Fruit fly (Drosophila melanogaster) Kc167 (cell line): Measurements from ENCODE around the gene tobi.

Source experiments
- Myc ChIP-seq: fragments of >200 bp; optimal IDR thresholded peaks from 2 replicates; lab custom pipeline; 2017; ENCODE audit warnings: missing external identifiers
- Sin3A ChIP-seq: fragments of >200 bp; optimal IDR thresholded peaks from 2 replicates; lab custom pipeline; 2018; ENCODE audit warnings: missing external identifiers
- h ChIP-seq: fragments of >200 bp; optimal IDR thresholded peaks from 3 replicates; lab custom pipeline; 2018; ENCODE audit warnings: missing external identifiers
- insv ChIP-seq: fragments of >200 bp; optimal IDR thresholded peaks from 3 replicates; lab custom pipeline; 2018; ENCODE audit warnings: missing external identifiers
- psq ChIP-seq: fragments of >200 bp; optimal IDR thresholded peaks from 2 replicates; lab custom pipeline; 2017; ENCODE audit warnings: missing external identifiers
- ttk ChIP-seq: sonication (Bioruptor generic); optimal IDR thresholded peaks from 2 replicates; lab custom pipeline; 2017; ENCODE audit warnings: missing external identifiers

tobi gene

DNA sequence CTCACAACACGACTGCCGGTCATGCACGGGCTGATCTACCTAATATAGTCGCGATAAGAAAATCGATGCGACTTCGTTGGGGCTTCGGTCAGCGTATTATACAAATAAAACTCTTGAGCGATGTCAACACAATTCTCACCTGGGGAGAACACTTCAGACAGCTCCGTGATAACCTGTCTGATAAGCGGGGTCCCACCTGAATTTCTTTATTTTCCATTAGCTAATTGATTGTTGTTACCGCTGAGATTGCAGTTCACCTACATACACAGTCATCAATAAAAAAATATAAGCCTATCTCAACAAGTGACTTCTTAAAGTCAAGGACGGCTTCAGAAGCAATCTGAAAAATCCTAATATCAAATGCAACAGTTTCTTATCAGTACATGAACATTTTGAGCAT, at the start of gene tobi:
TSS of gene tobi (minus strand) at position 23 of the 400 bp plus-strand sequence.
- no peak for TF ChIP-seq psq (lab: Kevin White, UChicago)
- TF ChIP-seq Myc: no peak
- no peak for TF ChIP-seq insv (lab: Kevin White, UChicago)
- TF ChIP-seq Sin3A (lab: Kevin White, UChicago): no peak
- TF ChIP-seq h (lab: Kevin White, UChicago): no peak
- no peak for TF ChIP-seq ttk (lab: Kevin White, UChicago)

DNA sequence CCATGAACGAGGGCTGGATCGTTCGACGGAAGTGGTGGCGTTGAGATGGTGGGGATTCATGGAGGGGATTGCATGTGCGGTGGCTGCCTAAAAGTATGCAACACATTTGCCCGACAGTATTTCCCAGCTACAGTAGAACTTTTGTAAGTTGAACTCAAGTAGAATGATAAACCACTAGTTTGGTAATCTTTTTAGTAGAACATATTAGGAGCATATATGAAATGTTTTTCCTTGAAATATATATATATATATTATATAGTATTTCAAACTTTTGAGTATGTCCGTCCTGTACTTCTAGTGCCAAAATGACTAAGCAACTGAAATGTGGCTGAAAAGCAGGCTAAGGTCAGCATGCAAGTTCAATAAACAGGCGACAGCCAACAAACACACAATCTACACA, 41.8 kb upstream of the tobi start:
- TF ChIP-seq insv (lab: Kevin White, UChicago) (no peak), Sin3A (lab: Kevin White, UChicago) (no peak), psq (lab: Kevin White, UChicago) (no peak), ttk (lab: Kevin White, UChicago) (no peak), Myc (no peak), h (lab: Kevin White, UChicago) (no peak)

DNA sequence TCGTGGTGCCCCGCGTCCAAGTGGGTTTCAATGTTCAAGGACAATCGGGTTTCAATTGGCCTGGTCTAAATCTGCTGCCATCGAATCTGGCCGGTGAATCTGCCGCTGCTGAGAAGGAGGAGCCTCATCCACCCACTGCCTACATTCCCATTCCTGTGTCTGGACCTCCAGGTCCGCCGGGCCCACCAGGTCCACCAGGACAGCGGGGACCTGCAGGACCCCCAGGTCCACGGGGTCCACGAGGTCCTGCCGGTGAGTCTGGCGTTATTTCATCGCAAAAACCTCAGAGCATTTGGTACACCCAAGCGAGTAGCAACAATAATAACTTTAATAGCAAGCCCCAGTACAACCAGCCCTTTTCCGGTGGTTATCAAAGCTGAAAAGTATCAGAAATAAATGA, 37.5 kb upstream of the tobi start:
- TF ChIP-seq h (lab: Kevin White, UChicago) (no peak), ttk (lab: Kevin White, UChicago) (no peak), Myc (no peak), psq (lab: Kevin White, UChicago) (no peak), insv (lab: Kevin White, UChicago) (no peak), Sin3A (lab: Kevin White, UChicago) (no peak)

DNA sequence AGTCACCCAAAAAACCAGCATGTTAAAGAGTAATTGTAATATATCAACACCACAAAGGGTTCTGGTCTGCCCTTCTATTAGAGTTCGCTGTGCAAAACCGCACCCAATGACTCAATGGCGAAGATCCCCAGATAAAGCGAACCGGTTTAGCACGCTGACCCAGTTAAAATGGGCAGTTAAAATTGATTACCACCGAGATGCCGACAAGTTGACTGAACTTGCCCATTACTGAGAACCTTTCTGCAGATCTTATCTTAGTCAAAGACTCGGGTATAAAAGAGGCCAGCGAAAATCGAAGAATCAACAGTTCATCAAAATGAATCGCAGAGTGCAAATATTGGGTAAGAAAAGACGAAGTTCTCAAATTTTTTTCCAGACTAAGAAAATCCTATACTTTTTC, 36.7 kb upstream of the tobi start, which contains the start of gene CG31437:
TSS of gene CG31437 (plus strand) at position 301 of the 400 bp plus-strand sequence.
- no peak for TF ChIP-seq insv (lab: Kevin White, UChicago)

DNA sequence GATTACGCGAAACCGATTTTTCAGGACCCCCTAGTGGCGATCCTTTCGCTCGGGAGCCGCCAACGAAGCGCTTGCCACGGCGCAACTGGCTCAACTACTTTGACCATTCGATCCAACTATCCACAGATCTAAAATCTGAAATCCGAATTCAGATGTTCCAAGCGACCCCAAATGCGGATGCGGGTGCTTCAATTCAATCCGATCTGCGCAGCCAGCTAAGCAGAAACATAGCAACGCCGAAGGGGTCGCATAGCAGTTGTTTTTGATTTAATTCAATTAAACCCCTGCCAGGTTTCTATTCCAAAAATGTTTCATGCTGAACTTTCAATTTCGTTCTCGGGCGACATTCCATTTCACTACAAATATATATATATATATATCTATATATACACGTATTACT, 36.0 kb upstream of the tobi start, which contains the start of gene alrm:
TSS of gene alrm (minus strand) at position 101 of the 400 bp plus-strand sequence.
- TF ChIP-seq ttk (lab: Kevin White, UChicago): no peak
- no peak for TF ChIP-seq psq (lab: Kevin White, UChicago)
- TF ChIP-seq h (lab: Kevin White, UChicago): no peak
- no peak for TF ChIP-seq Myc
- TF ChIP-seq Sin3A (lab: Kevin White, UChicago): no peak
- no peak for TF ChIP-seq insv (lab: Kevin White, UChicago)

DNA sequence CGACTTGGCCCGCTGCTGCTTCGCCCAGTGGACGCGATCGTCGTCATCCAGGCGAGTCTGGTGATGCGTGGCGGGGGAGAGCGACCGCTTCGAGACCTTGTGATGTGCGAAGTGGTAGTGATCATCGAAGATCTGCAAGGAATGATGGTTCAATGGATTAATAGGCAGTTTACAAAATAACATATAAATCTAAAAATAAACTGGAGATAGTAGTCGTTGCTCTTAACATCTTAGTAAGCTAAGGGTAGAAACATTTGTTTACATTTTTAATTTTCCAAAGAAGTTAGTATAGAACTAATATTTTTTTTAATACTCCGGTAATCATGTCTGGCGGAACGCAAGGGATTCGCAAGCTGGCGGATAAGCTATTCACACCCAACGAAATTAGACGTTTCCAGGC, 11.3 kb upstream of the tobi start, which contains the start of gene ND-49L:
TSS of gene ND-49L (plus strand) at position 301 of the 400 bp plus-strand sequence.
- TF ChIP-seq insv (lab: Kevin White, UChicago): no peak
- TF ChIP-seq Sin3A (lab: Kevin White, UChicago): no peak
- no peak for TF ChIP-seq Myc
- TF ChIP-seq ttk (lab: Kevin White, UChicago): no peak
- TF ChIP-seq psq (lab: Kevin White, UChicago): no peak
- TF ChIP-seq h (lab: Kevin White, UChicago): no peak

DNA sequence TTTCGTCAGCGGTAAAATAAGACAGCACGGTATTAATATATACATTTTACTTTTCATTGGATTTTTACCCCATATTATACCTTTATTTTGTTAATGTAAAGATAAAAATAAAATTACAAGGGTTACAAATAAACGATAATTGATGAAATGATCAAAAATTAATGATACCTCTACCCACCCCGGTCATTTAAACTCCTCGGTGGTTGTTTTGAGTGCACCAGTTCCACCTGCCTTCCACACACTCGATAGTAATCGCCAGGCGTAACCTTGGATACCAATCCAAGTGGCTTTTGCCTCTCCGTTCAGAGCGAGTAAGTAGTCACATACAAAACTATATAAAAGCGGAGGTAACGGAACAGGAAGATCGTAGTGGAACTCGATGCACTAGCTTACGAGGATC, 6.8 kb downstream of the tobi start, which contains the start of gene rha:
TSS of gene rha (plus strand) at position 301 of the 400 bp plus-strand sequence.
- TF ChIP-seq psq (lab: Kevin White, UChicago): no peak
- TF ChIP-seq Myc: no peak
- TF ChIP-seq Sin3A (lab: Kevin White, UChicago): no peak
- no peak for TF ChIP-seq h (lab: Kevin White, UChicago)
- no peak for TF ChIP-seq ttk (lab: Kevin White, UChicago)
- no peak for TF ChIP-seq insv (lab: Kevin White, UChicago)

DNA sequence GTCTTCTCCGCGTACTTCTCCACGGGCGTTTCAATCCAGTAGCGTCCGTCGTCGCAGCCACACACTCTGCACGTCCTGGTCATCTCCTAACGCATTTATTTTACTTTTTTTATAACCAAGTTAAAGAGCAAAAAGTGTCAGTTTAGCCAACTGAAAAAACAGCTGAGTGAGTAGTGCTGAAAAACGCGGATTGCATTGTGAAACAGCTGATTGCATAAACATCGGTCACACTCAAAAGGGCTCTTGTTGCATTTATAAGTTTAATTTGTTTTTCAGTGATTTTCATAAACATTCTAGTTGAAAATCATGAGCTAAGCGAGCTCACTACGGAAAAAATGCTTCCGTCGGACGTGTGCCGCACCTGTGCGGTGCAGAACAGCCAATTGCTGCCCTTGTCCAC, 11.7 kb downstream of the tobi start, which contains the start of the genes CG10669 and CG11902:
TSS of gene CG10669 (minus strand) at position 179 of the 400 bp plus-strand sequence.
TSS of gene CG11902 (plus strand) at position 193 of the 400 bp plus-strand sequence.
- TF ChIP-seq Sin3A (lab: Kevin White, UChicago): no peak

DNA sequence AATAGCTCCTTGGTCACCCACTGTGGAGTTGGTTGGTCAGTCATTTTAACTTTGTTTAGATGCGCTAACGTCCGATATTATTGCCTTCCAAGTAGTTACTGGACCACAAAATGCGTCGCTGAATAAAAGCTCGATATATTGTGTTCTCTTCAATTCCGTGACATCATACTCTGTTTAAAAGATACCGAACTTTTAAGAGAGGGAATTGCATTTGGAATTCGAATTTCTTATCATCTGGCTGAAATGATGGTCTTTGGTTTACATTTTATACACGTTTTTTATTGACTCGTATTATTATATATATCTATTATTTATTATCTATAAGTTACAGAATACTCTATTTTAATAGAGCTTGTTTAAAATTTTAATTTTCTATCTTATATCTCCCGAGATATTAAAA, 15.6 kb downstream of the tobi start, which contains the start of gene CHKov2:
TSS of gene CHKov2 (minus strand) at position 101 of the 400 bp plus-strand sequence.
- no peak for TF ChIP-seq Sin3A (lab: Kevin White, UChicago)
- TF ChIP-seq psq (lab: Kevin White, UChicago): no peak

DNA sequence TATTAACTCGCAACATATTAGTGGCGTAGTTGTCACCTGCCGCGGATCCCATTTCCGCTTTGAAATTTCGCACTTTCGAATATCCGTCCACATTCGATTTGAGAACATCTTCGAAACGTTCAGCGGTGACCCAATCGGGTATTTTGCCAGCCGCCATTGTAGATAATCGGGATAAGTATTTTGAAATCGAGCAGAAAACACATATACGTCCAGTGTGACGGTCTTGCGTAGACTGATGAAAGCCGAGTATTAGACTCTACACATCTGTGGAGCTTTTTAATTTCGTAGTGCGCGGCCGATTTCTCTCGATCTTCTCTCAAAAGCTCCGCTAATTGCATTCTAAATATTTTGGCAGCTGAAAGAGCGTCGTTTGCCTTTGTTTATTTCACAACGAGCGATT, 17.6 kb downstream of the tobi start, which contains the start of gene CHKov1:
TSS of gene CHKov1 (minus strand) at position 238 of the 400 bp plus-strand sequence.
- TF ChIP-seq Myc: no peak

DNA sequence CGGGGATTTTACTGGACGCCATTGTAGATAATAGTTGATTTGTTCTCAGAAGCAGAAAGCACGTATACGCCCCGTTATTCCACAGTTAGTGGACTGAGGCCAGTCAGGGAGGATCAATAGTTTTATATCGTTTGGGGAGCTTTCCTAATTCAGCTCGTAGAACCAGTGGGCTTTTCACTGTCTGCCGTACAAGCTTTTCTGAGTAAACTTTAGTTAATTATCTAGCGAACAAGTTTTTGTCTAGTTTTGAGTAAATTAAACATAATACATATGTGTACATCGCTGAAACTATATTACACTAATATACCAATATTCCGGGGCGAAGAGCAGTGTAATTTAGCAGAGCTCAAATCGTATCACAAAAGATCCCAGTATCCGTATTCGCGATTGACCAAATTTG, 24.1 kb downstream of the tobi start, which contains the start of gene CG10562:
TSS of gene CG10562 (minus strand) at position 101 of the 400 bp plus-strand sequence.
- no peak for TF ChIP-seq Sin3A (lab: Kevin White, UChicago)
- TF ChIP-seq psq (lab: Kevin White, UChicago): no peak
- TF ChIP-seq h (lab: Kevin White, UChicago): no peak
- no peak for TF ChIP-seq ttk (lab: Kevin White, UChicago)
- TF ChIP-seq insv (lab: Kevin White, UChicago): no peak

DNA sequence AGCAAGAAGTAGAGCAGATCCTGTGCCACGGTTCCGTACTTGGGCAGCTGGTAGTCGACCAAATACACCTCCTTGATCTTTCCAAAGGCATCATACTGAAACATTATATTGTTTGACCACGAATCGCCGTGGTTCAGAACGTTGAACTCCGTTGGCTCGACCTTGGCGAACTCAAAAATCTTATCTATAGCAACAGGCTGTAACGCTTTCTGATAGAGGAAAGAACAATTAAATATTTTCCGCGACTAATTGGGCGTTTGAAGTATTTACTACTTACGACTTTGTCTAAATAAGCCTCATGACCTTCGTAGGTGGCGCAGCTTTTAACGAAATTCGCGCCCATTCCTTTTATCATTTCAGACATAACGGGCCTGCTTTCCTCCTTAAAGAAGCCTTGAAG, 25.0 kb downstream of the tobi start:
- TF ChIP-seq Sin3A (lab: Kevin White, UChicago): no peak
- TF ChIP-seq psq (lab: Kevin White, UChicago): no peak
- no peak for TF ChIP-seq ttk (lab: Kevin White, UChicago)
- TF ChIP-seq insv (lab: Kevin White, UChicago): no peak
- TF ChIP-seq h (lab: Kevin White, UChicago): no peak
- no peak for TF ChIP-seq Myc

DNA sequence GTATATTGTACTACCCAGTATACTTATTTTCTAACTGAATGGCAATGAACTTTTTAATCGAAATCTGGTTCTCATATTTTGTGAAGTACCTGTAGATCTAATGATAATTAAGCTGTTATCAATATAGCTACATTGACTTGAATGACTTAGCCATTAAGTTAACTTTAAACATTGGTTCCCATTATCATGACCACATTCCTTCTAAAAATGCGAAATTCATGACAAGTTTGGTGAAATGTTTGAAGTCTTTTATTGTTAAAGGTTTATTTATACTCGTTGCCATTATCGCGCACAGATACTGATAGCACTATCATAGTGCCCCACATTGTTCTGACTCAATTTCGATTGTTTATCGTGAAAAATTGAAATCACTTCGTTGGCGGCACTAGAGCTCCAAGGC, 25.8 kb downstream of the tobi start:
- TF ChIP-seq Sin3A (lab: Kevin White, UChicago) (no peak), psq (lab: Kevin White, UChicago) (no peak), Myc (no peak), ttk (lab: Kevin White, UChicago) (no peak), h (lab: Kevin White, UChicago) (no peak), insv (lab: Kevin White, UChicago) (no peak)
